Worm (Caenorhabditis elegans) whole organism, young adult: ENCODE data around the gene sma-5.

Experiments
- B0019.2 ChIP-seq: fragments of 200-800 bp; sonication (Bioruptor generic); conservative IDR thresholded peaks from 2 replicates; pipeline ENCODE4 v1.3.6; 2022; ENCODE audit warnings: missing genetic modification reagents, missing genetic modification characterization, missing compliant biosample characterization
- B0035.1 ChIP-seq: sonication (generic microtip); optimal IDR thresholded peaks from 2 replicates; lab custom pipeline; 2016; ENCODE audit warnings: missing genetic modification characterization, mild to moderate bottlenecking, missing compliant biosample characterization, missing genotype, missing genetic modification reagents
- B0261.1 ChIP-seq: sonication (generic microtip); optimal IDR thresholded peaks from 2 replicates; lab custom pipeline; 2016; ENCODE audit warnings: mild to moderate bottlenecking, missing genetic modification characterization, moderate library complexity, missing compliant biosample characterization
- F49E8.2 ChIP-seq: sonication (generic microtip); optimal IDR thresholded peaks from 3 replicates; lab custom pipeline; 2017; ENCODE audit warnings: missing genetic modification characterization, mild to moderate bottlenecking, missing compliant biosample characterization, antibody characterized with exemption, moderate library complexity; ENCODE audit not compliant: insufficient read depth
- F57C9.4 ChIP-seq: sonication (generic microtip); optimal IDR thresholded peaks from 2 replicates; lab custom pipeline; 2017; ENCODE audit warnings: mild to moderate bottlenecking, missing genetic modification characterization, missing compliant biosample characterization
- K11D2.4 ChIP-seq: fragments of 200-800 bp; sonication (Bioruptor generic); IDR thresholded peaks from 2 replicates; pipeline ENCODE4 v1.3.6; 2022; ENCODE audit warnings: missing genetic modification reagents, missing genetic modification characterization, missing compliant biosample characterization
- Y53F4B.3 ChIP-seq: fragments of 200-800 bp; sonication (Bioruptor generic); IDR thresholded peaks from 2 replicates; pipeline ENCODE4 v1.3.6; 2022; ENCODE audit warnings: missing genetic modification reagents, missing genetic modification characterization, missing compliant biosample characterization
- Y53G8AR.9 ChIP-seq: fragments of 200-800 bp; sonication (Bioruptor generic); conservative IDR thresholded peaks from 2 replicates; pipeline ENCODE4 v1.3.6; 2022; ENCODE audit warnings: missing genetic modification reagents, missing genetic modification characterization, missing compliant biosample characterization
- Y56A3A.18 ChIP-seq: fragments of 200-800 bp; sonication (Bioruptor generic); IDR thresholded peaks from 2 replicates; pipeline ENCODE4 v1.3.6; 2022; ENCODE audit warnings: missing genetic modification reagents, missing genetic modification characterization, missing compliant biosample characterization
- attf-6 ChIP-seq: fragments of 200-800 bp; sonication (Bioruptor generic); IDR thresholded peaks from 2 replicates; pipeline ENCODE4 v1.3.6; 2022; ENCODE audit warnings: missing genetic modification reagents, missing genetic modification characterization, missing compliant biosample characterization
- ceh-40 ChIP-seq: fragments of 200-800 bp; sonication (Bioruptor generic); IDR thresholded peaks from 2 replicates; pipeline ENCODE4 v1.3.6; 2022; ENCODE audit warnings: missing genetic modification characterization, missing compliant biosample characterization
- ceh-79 ChIP-seq: sonication (generic microtip); optimal IDR thresholded peaks from 2 replicates; lab custom pipeline; 2017; ENCODE audit warnings: mild to moderate bottlenecking, missing genetic modification characterization, missing compliant biosample characterization
- die-1 ChIP-seq: sonication (generic microtip); optimal IDR thresholded peaks from 2 replicates; lab custom pipeline; 2016; ENCODE audit warnings: missing genotype, mild to moderate bottlenecking, missing genetic modification characterization, missing compliant biosample characterization
- dox-1 ChIP-seq: fragments of 200-800 bp; sonication (Bioruptor generic); IDR thresholded peaks from 2 replicates; pipeline ENCODE4 v1.3.6; 2022; ENCODE audit warnings: missing genetic modification reagents, missing genetic modification characterization, missing compliant biosample characterization
- efl-1 ChIP-seq: fragments of 150-350 bp; optimal IDR thresholded peaks from 2 replicates; lab custom pipeline; 2014; ENCODE audit warnings: missing biosample characterization, missing genetic modification reagents, missing genetic modification characterization
- egrh-3 ChIP-seq: fragments of 200-800 bp; sonication (Bioruptor generic); IDR thresholded peaks from 2 replicates; pipeline ENCODE4 v1.3.6; 2022; ENCODE audit warnings: missing genetic modification reagents, missing genetic modification characterization, missing compliant biosample characterization
- hlh-12 ChIP-seq: sonication (generic microtip); optimal IDR thresholded peaks from 2 replicates; lab custom pipeline; 2016; ENCODE audit warnings: missing genetic modification characterization, missing compliant biosample characterization
- hmg-1.2 ChIP-seq: fragments of 200-800 bp; sonication (Bioruptor generic); IDR thresholded peaks from 2 replicates; pipeline ENCODE4 v1.3.6; 2022; ENCODE audit warnings: missing genetic modification reagents, missing genetic modification characterization, missing compliant biosample characterization
- let-607 ChIP-seq, 2 experiments: fragments of 200-800 bp in 1 of 2; sonication (Bioruptor generic) in 1 of 2; sonication (generic microtip) in 1 of 2; optimal IDR thresholded peaks; 2 replicates each; lab custom pipeline; 2016 to 2018; ENCODE audit warnings: mild to moderate bottlenecking in 2 of 2, missing compliant biosample characterization in 2 of 2, missing genetic modification characterization in 2 of 2, moderate library complexity in 2 of 2, missing genotype in 1 of 2
- lin-26 ChIP-seq: fragments of 200-800 bp; sonication (Bioruptor generic); IDR thresholded peaks from 2 replicates; pipeline ENCODE4 v1.3.6; 2022; ENCODE audit warnings: missing genetic modification reagents, missing genetic modification characterization, missing compliant biosample characterization
- lin-35 ChIP-seq, 3 experiments: fragments of 150-350 bp in 2 of 3; sonication (generic microtip) in 1 of 3; optimal IDR thresholded peaks; 2 replicates each; lab custom pipeline; 2014 to 2018; ENCODE audit warnings: missing biosample characterization in 3 of 3, missing genetic modification characterization in 3 of 3, missing genetic modification reagents in 3 of 3
- lin-40 ChIP-seq: sonication (generic microtip); optimal IDR thresholded peaks from 2 replicates; lab custom pipeline; 2016; ENCODE audit warnings: missing genetic modification characterization, mild to moderate bottlenecking, missing compliant biosample characterization, missing genotype, missing genetic modification reagents
- lsl-1 ChIP-seq: fragments of 200-800 bp; sonication (Bioruptor generic); optimal IDR thresholded peaks from 2 replicates; lab custom pipeline; 2018; ENCODE audit warnings: mild to moderate bottlenecking, missing genetic modification characterization, moderate library complexity, missing compliant biosample characterization
- mxl-1 ChIP-seq: sonication (generic microtip); optimal IDR thresholded peaks from 2 replicates; lab custom pipeline; 2016; ENCODE audit warnings: missing genetic modification characterization, missing compliant biosample characterization
- nfyb-1 ChIP-seq: fragments of 200-800 bp; sonication (Bioruptor generic); IDR thresholded peaks from 2 replicates; pipeline ENCODE4 v1.3.6; 2022; ENCODE audit warnings: missing genetic modification reagents, missing genetic modification characterization, missing compliant biosample characterization
- nhr-120 ChIP-seq: fragments of 200-800 bp; sonication (Bioruptor generic); IDR thresholded peaks from 2 replicates; pipeline ENCODE4 v1.3.6; 2022; ENCODE audit warnings: missing genetic modification characterization, missing compliant biosample characterization
- nhr-90 ChIP-seq: sonication (generic microtip); optimal IDR thresholded peaks from 2 replicates; lab custom pipeline; 2016; ENCODE audit warnings: missing genotype, mild to moderate bottlenecking, missing genetic modification characterization, missing compliant biosample characterization
- rcor-1 ChIP-seq: fragments of 200-800 bp; sonication (Bioruptor generic); IDR thresholded peaks from 2 replicates; pipeline ENCODE4 v1.3.6; 2022; ENCODE audit warnings: missing genetic modification reagents, missing genetic modification characterization, missing compliant biosample characterization
- snpc-1.1 ChIP-seq: sonication (generic microtip); optimal IDR thresholded peaks from 2 replicates; lab custom pipeline; 2017; ENCODE audit warnings: missing genetic modification characterization, mild to moderate bottlenecking, missing compliant biosample characterization, antibody characterized with exemption, moderate library complexity, missing genotype, missing genetic modification reagents; ENCODE audit not compliant: insufficient read depth
- snpc-1.3 ChIP-seq: sonication (generic microtip); optimal IDR thresholded peaks from 2 replicates; lab custom pipeline; 2017; ENCODE audit warnings: missing genetic modification characterization, mild to moderate bottlenecking, missing compliant biosample characterization, antibody characterized with exemption, moderate library complexity, missing genotype, missing genetic modification reagents; ENCODE audit not compliant: insufficient read depth
- snpc-4 ChIP-seq, 5 experiments: fragments of 150-350 bp in 1 of 5; sonication (generic microtip) in 4 of 5; optimal IDR thresholded peaks; 2 replicates each; lab custom pipeline; 2014 to 2018; ENCODE audit warnings: missing genetic modification characterization in 5 of 5, missing biosample characterization in 3 of 5, antibody characterized with exemption in 2 of 5, mild to moderate bottlenecking in 2 of 5, missing compliant biosample characterization in 2 of 5, missing genotype in 2 of 5, moderate library complexity in 2 of 5, missing genetic modification reagents in 1 of 5
- tbp1 ChIP-seq: fragments of 200-800 bp; sonication (Bioruptor generic); optimal IDR thresholded peaks from 2 replicates; lab custom pipeline; 2018; ENCODE audit warnings: mild to moderate bottlenecking, missing genetic modification characterization, missing compliant biosample characterization
- tbx-9 ChIP-seq: sonication (generic microtip); optimal IDR thresholded peaks from 2 replicates; lab custom pipeline; 2016; ENCODE audit warnings: borderline replicate concordance, missing genetic modification characterization, inconsistent platforms, missing compliant biosample characterization
- zfh-2 ChIP-seq: fragments of 200-800 bp; sonication (Bioruptor generic); conservative IDR thresholded peaks from 2 replicates; pipeline ENCODE4 v1.3.6; 2022; ENCODE audit warnings: missing genetic modification reagents, missing genetic modification characterization, missing compliant biosample characterization
- zim-3 ChIP-seq: sonication (generic microtip); optimal IDR thresholded peaks from 2 replicates; lab custom pipeline; 2017; ENCODE audit warnings: mild to moderate bottlenecking, missing genetic modification characterization, moderate library complexity, missing compliant biosample characterization

Gene sma-5

ce11 chrX:11993327-11993726 lies 12.0 kb downstream of the sma-5 start (continued):
- TF ChIP-seq zfh-2 (no peak), ceh-79 (tag; lab: Kevin White, UChicago) (no peak), nhr-90 (peak; percentile 66), efl-1 (GFP tag; lab: Kevin White, UChicago) (no peak), hmg-1.2 (peak; percentile 35), mxl-1 (tag; lab: Kevin White, UChicago) (peak; percentile 23), lin-35 (GFP tag; optimal IDR thresholded peaks at IDR 0.05; lab: Kevin White, UChicago) (peak in 1 of 3 experiments; percentile 24), K11D2.4 (GFP tag; lab: Robert Waterston, UW) (no peak), B0035.1 (tag; lab: Kevin White, UChicago) (no peak), nfyb-1 (GFP tag; lab: Robert Waterston, UW) (0 out of 2 replicates have a peak, but pooled peaks have one; percentile 32), dox-1 (GFP tag; lab: Robert Waterston, UW) (peak; percentile 63), snpc-4 (GFP tag; optimal IDR thresholded peaks at IDR 0.05; lab: Kevin White, UChicago) (no peak), snpc-4 (tag; optimal IDR thresholded peaks at IDR 0.05; lab: Kevin White, UChicago) (peak in 3 of 4 experiments; percentile 32 to 75 (median 34)), tbx-9 (tag; lab: Kevin White, UChicago) (no peak), F57C9.4 (tag; lab: Kevin White, UChicago) (no peak), rcor-1 (peak; percentile 54), Y56A3A.18 (GFP tag; lab: Robert Waterston, UW) (0 out of 2 replicates have a peak, but pooled peaks have one; percentile 17), snpc-1.3 (tag; lab: Kevin White, UChicago) (peak; percentile 22), egrh-3 (GFP tag; lab: Robert Waterston, UW) (no peak), Y53G8AR.9 (no peak), ceh-40 (GFP tag; lab: Robert Waterston, UW) (0 out of 2 replicates have a peak, but pooled peaks have one; percentile 41), hlh-12 (tag; lab: Kevin White, UChicago) (peak; percentile 35), snpc-1.1 (peak; percentile 16), zim-3 (tag; lab: Kevin White, UChicago) (peak; percentile 63), lin-40 (tag; lab: Kevin White, UChicago) (peak; percentile 10), lin-26 (GFP tag; lab: Robert Waterston, UW) (peak; percentile 79), Y53F4B.3 (GFP tag; lab: Robert Waterston, UW) (no peak), B0261.1 (tag; lab: Kevin White, UChicago) (peak; percentile 67)
- TF ChIP-seq, all 124 proteins: peak for 28

- TF ChIP-seq tbx-9 (tag; lab: Kevin White, UChicago), result no peak
- TF ChIP-seq attf-6, result no peak
- TF ChIP-seq nfyb-1 (GFP tag; lab: Robert Waterston, UW), result no peak
- no peak for TF ChIP-seq tbp1
- no peak for TF ChIP-seq die-1 (tag; lab: Kevin White, UChicago)
- TF ChIP-seq lsl-1 (GFP tag; lab: Kevin White, UChicago), result no peak
- no peak for TF ChIP-seq let-607 (tag; optimal IDR thresholded peaks at IDR 0.05; lab: Kevin White, UChicago)
- no peak for TF ChIP-seq ceh-40 (GFP tag; lab: Robert Waterston, UW)
- no peak for TF ChIP-seq nhr-120 (GFP tag; lab: Robert Waterston, UW)
These were observed 12.6 kb downstream of the sma-5 start for ce11 chrX:11992778-11993177.

ce11 chrX:11992246-11992645 lies 13.1 kb downstream of the sma-5 start:
- no peak for TF ChIP-seq F49E8.2 (tag; lab: Kevin White, UChicago)
- no peak for TF ChIP-seq B0019.2 (GFP tag; lab: Robert Waterston, UW)
- TF ChIP-seq hmg-1.2, result peak; percentile 18; the same call in 1 of the 2 replicates
- TF ChIP-seq, all 124 proteins: peak for 1
